Worm (Caenorhabditis elegans) whole organism, L3 larva: ENCODE data around the gene Y39G8B.9.

ENCODE experiments used
- nhr-11 ChIP-seq: fragments of 150-350 bp; optimal IDR thresholded peaks from 2 replicates; lab custom pipeline; 2014; ENCODE audit warnings: missing biosample characterization, missing genetic modification characterization
- nhr-12 ChIP-seq: fragments of 150-350 bp; optimal IDR thresholded peaks from 2 replicates; lab custom pipeline; 2014; ENCODE audit warnings: missing biosample characterization, missing genetic modification characterization
- nhr-76 ChIP-seq: fragments of 150-350 bp; sonication (generic microtip); optimal IDR thresholded peaks from 5 replicates; lab custom pipeline; 2014; ENCODE audit warnings: missing biosample characterization, missing genetic modification characterization
- pqm-1 ChIP-seq: fragments of 150-350 bp; optimal IDR thresholded peaks from 2 replicates; lab custom pipeline; 2017; ENCODE audit warnings: missing biosample characterization, missing genetic modification characterization, inconsistent platforms
- snpc-4 ChIP-seq: fragments of 150-350 bp; optimal IDR thresholded peaks from 2 replicates; lab custom pipeline; 2014; ENCODE audit warnings: missing biosample characterization, missing genetic modification characterization
- unc-62 ChIP-seq: fragments of 150-350 bp; sonication (generic microtip); optimal IDR thresholded peaks from 4 replicates; lab custom pipeline; 2014; ENCODE audit warnings: missing biosample characterization, missing genetic modification reagents, missing genetic modification characterization

- TF ChIP-seq nhr-11 (tag; lab: Kevin White, UChicago) (no peak), nhr-76 (tag; lab: Kevin White, UChicago) (no peak), snpc-4 (tag; lab: Kevin White, UChicago) (no peak), pqm-1 (tag; lab: Kevin White, UChicago) (peak; percentile 92), unc-62 (GFP tag; lab: Kevin White, UChicago) (no peak), nhr-12 (no peak)
These were observed 24.6 kb upstream of the Y39G8B.9 start for ce11 chrII:13956529-13956928.
